Fruit fly (Drosophila melanogaster): Measurements from ENCODE around the gene t.

Gene t

dm6 chrX:9201866-9202681, 21.0 kb downstream of the t start (continued):
- TF ChIP-seq Vsx1 (GFP tag; optimal IDR thresholded peaks at IDR 0.05) (no peak), Awh (GFP tag; IDR thresholded peaks at IDR 0.05) (0 out of 2 replicates have a peak, but pooled peaks have one; percentile 19), CG16815 (GFP tag; optimal IDR thresholded peaks at IDR 0.05) (peak; percentile 68), unc-4 (GFP tag; IDR thresholded peaks at IDR 0.05; ENCODE audit: partially characterized antibody) (no peak), CG10959 (GFP tag; IDR thresholded peaks at IDR 0.05) (0 out of 2 replicates have a peak, but pooled peaks have one; percentile 38), Sry-β (GFP tag; optimal IDR thresholded peaks at IDR 0.05) (no peak), ci (GFP tag; IDR thresholded peaks at IDR 0.05) (peak; percentile 61; the same call in 1 of the 3 replicates), prd (optimal IDR thresholded peaks at IDR 0.05) (no peak), prd (GFP tag; IDR thresholded peaks at IDR 0.05) (peak; percentile 83), CG1792 (GFP tag; optimal IDR thresholded peaks at IDR 0.05) (no peak), Meics (GFP tag; optimal IDR thresholded peaks at IDR 0.05) (peak; percentile 93), CG1602 (GFP tag; optimal IDR thresholded peaks at IDR 0.05) (no peak), trem (tag; optimal IDR thresholded peaks at IDR 0.05) (peak; percentile 24), pros (GFP tag; optimal IDR thresholded peaks at IDR 0.05) (no peak), Antp (GFP tag; optimal IDR thresholded peaks at IDR 0.05) (no peak), CG7372 (GFP tag; IDR thresholded peaks at IDR 0.05) (peak; percentile 85)

DNA sequence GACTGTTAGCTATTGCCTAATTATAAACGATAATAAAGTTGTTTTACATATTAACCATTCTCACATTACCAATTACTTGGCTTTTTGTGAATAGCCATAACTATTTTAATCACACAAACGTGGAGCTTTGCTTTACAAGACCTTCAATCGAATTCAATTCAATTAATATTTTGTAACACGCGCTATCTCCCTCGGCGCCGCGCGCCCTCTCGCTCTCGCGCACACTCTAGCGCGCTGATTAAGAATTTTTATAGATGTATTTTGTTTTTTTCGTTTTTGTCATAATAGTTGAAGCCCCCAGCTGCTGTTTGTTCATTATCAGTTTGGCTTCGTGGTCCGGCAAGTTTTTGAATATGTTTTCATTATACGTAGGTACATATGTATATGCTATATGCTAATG, 22.0 kb downstream of the t start:
- no peak for TF ChIP-seq Adf1 (GFP tag; IDR thresholded peaks at IDR 0.05)
- TF ChIP-seq CG2129 (GFP tag; IDR thresholded peaks at IDR 0.05; ENCODE audit: partially characterized antibody): no peak
- no peak for TF ChIP-seq CG17385 (GFP tag; optimal IDR thresholded peaks at IDR 0.05)
- 0 out of 4 replicates have a peak, but pooled peaks have one; percentile 33 for TF ChIP-seq chinmo (GFP tag; IDR thresholded peaks at IDR 0.05; ENCODE audit: partially characterized antibody)
- TF ChIP-seq Nf-YC (tag; optimal IDR thresholded peaks at IDR 0.05): no peak
- no peak for TF ChIP-seq vnd (GFP tag; IDR thresholded peaks at IDR 0.05; ENCODE audit: partially characterized antibody)
- no peak for TF ChIP-seq zfh1 (GFP tag; IDR thresholded peaks at IDR 0.05)
- TF ChIP-seq bbx (GFP tag; IDR thresholded peaks at IDR 0.05; ENCODE audit: partially characterized antibody): no peak
- no peak for TF ChIP-seq cad (GFP tag; optimal IDR thresholded peaks at IDR 0.05)
- no peak for TF ChIP-seq repo (GFP tag; optimal IDR thresholded peaks at IDR 0.05)
- peak; percentile 89 for TF ChIP-seq abd-A (tag; optimal IDR thresholded peaks at IDR 0.05)
- peak; percentile 13 for TF ChIP-seq CG13296 (GFP tag; optimal IDR thresholded peaks at IDR 0.05)
- TF ChIP-seq pfk (GFP tag; optimal IDR thresholded peaks at IDR 0.05): no peak
- TF ChIP-seq Dek (tag; optimal IDR thresholded peaks at IDR 0.05): no peak
- TF ChIP-seq vfl (GFP tag; optimal IDR thresholded peaks at IDR 0.05): no peak
- TF ChIP-seq CG15601 (tag; optimal IDR thresholded peaks at IDR 0.05): peak; percentile 65
- no peak for TF ChIP-seq corto (GFP tag; optimal IDR thresholded peaks at IDR 0.05)
- TF ChIP-seq pita (GFP tag; optimal IDR thresholded peaks at IDR 0.05): no peak
- no peak for TF ChIP-seq Sin3A (optimal IDR thresholded peaks at IDR 0.05)
- no peak for TF ChIP-seq schlank (tag; optimal IDR thresholded peaks at IDR 0.05)
- peak; percentile 51 for TF ChIP-seq Med (GFP tag)
- no peak for TF ChIP-seq h (optimal IDR thresholded peaks at IDR 0.05)
- no peak for TF ChIP-seq Vsx1 (GFP tag; optimal IDR thresholded peaks at IDR 0.05)
- no peak for TF ChIP-seq Mrtf (GFP tag; IDR thresholded peaks at IDR 0.05)
- TF ChIP-seq Pdp1 (GFP tag; optimal IDR thresholded peaks at IDR 0.05): peak in 1 of 2 experiments; percentile 80
- no peak for TF ChIP-seq wor (GFP tag; IDR thresholded peaks at IDR 0.05)
- TF ChIP-seq seq (GFP tag; IDR thresholded peaks at IDR 0.05): no peak
- TF ChIP-seq mirr (GFP tag; optimal IDR thresholded peaks at IDR 0.05): peak; percentile 96
- TF ChIP-seq CG9437 (GFP tag; optimal IDR thresholded peaks at IDR 0.05): no peak
- peak; percentile 7 for TF ChIP-seq CG3281 (GFP tag; optimal IDR thresholded peaks at IDR 0.05)
- no peak for TF ChIP-seq CG31388 (GFP tag; optimal IDR thresholded peaks at IDR 0.05)
- TF ChIP-seq nau (GFP tag; optimal IDR thresholded peaks at IDR 0.05): no peak
- TF ChIP-seq Dp (GFP tag; optimal IDR thresholded peaks at IDR 0.05): no peak
- TF ChIP-seq Hey (tag; optimal IDR thresholded peaks at IDR 0.05): no peak

Measured in whole organism, embryonic.